Fruit fly (Drosophila melanogaster) whole organism, embryonic: ENCODE data around the gene pHCl-1.

Source experiments
- Ada2b ChIP-seq: fragments of 200-800 bp; sonication (Bioruptor generic); IDR thresholded peaks from 2 replicates; pipeline ENCODE4 v1.3.6; 2022; ENCODE audit warnings: missing biosample characterization, missing genetic modification characterization
- Adf1 ChIP-seq: fragments of 200-800 bp; sonication (Bioruptor generic); IDR thresholded peaks from 2 replicates; pipeline ENCODE4 v1.3.6; 2022; ENCODE audit warnings: missing biosample characterization, missing genetic modification characterization
- Antp ChIP-seq: fragments of 200-800 bp; sonication (Bioruptor generic); optimal IDR thresholded peaks from 3 replicates; lab custom pipeline; 2016; ENCODE audit warnings: missing biosample characterization, missing genetic modification characterization
- CG10267 ChIP-seq: fragments of 200-800 bp; sonication (Bioruptor generic); optimal IDR thresholded peaks from 2 replicates; lab custom pipeline; 2018; ENCODE audit warnings: missing biosample characterization, mild to moderate bottlenecking, missing genetic modification characterization, moderate library complexity
- CG12769 ChIP-seq: fragments of 200-800 bp; sonication (Bioruptor generic); optimal IDR thresholded peaks from 2 replicates; lab custom pipeline; 2019; ENCODE audit warnings: missing biosample characterization, mild to moderate bottlenecking, missing genetic modification characterization, moderate library complexity
- CG13296 ChIP-seq: fragments of 200-800 bp; sonication (Bioruptor generic); optimal IDR thresholded peaks from 3 replicates; lab custom pipeline; 2018; ENCODE audit warnings: missing biosample characterization, mild to moderate bottlenecking, missing genetic modification characterization
- CG14050 ChIP-seq: fragments of 200-800 bp; sonication (Bioruptor generic); IDR thresholded peaks from 3 replicates; pipeline ENCODE4 v1.3.6; 2022; ENCODE audit warnings: missing biosample characterization, missing genetic modification characterization
- CG17829 ChIP-seq: fragments of 200-800 bp; optimal IDR thresholded peaks from 2 replicates; lab custom pipeline; 2019; ENCODE audit warnings: missing biosample characterization, mild to moderate bottlenecking, missing genetic modification characterization, moderate library complexity
- CG18011 ChIP-seq: fragments of 200-800 bp; sonication (Bioruptor generic); optimal IDR thresholded peaks from 2 replicates; lab custom pipeline; 2017; ENCODE audit warnings: missing biosample characterization, missing genetic modification characterization, mild to moderate bottlenecking, moderate library complexity, missing genotype
- CG2120 ChIP-seq: fragments of 200-800 bp; sonication (Bioruptor generic); optimal IDR thresholded peaks from 3 replicates; lab custom pipeline; 2016; ENCODE audit warnings: missing biosample characterization, missing genetic modification characterization
- CG2678 ChIP-seq: fragments of 200-800 bp; sonication (Bioruptor generic); optimal IDR thresholded peaks from 3 replicates; lab custom pipeline; 2019; ENCODE audit warnings: missing biosample characterization, mild to moderate bottlenecking, missing genetic modification characterization, moderate library complexity
- CG2712 ChIP-seq: fragments of 200-800 bp; optimal IDR thresholded peaks from 3 replicates; lab custom pipeline; 2019; ENCODE audit warnings: missing biosample characterization, mild to moderate bottlenecking, missing genetic modification characterization, moderate library complexity
- CG30431 ChIP-seq: fragments of 200-800 bp; sonication (Bioruptor generic); optimal IDR thresholded peaks from 2 replicates; lab custom pipeline; 2017; ENCODE audit warnings: missing biosample characterization, missing genetic modification characterization
- CG34376 ChIP-seq: fragments of 200-800 bp; sonication (Bioruptor generic); optimal IDR thresholded peaks from 2 replicates; lab custom pipeline; 2018; ENCODE audit warnings: missing biosample characterization, mild to moderate bottlenecking, missing genetic modification characterization
- CG6654 ChIP-seq: fragments of 200-800 bp; sonication (Bioruptor generic); optimal IDR thresholded peaks from 2 replicates; lab custom pipeline; 2017; ENCODE audit warnings: missing biosample characterization, mild to moderate bottlenecking, missing genetic modification characterization
- CG6689 ChIP-seq: fragments of 200-800 bp; sonication (Bioruptor generic); IDR thresholded peaks from 2 replicates; pipeline ENCODE4 v1.3.6; 2022; ENCODE audit warnings: missing biosample characterization, missing genetic modification characterization
- CG6765 ChIP-seq: fragments of 200-800 bp; sonication (Bioruptor generic); optimal IDR thresholded peaks from 3 replicates; lab custom pipeline; 2017; ENCODE audit warnings: missing biosample characterization, mild to moderate bottlenecking, missing genetic modification characterization
- CG7372 ChIP-seq: fragments of 200-800 bp; sonication (Bioruptor generic); IDR thresholded peaks from 2 replicates; pipeline ENCODE4 v1.3.6; 2022; ENCODE audit warnings: missing biosample characterization, missing genetic modification characterization
- CG8388 ChIP-seq: fragments of 200-800 bp; sonication (Bioruptor generic); optimal IDR thresholded peaks from 2 replicates; lab custom pipeline; 2019; ENCODE audit warnings: missing biosample characterization, mild to moderate bottlenecking, missing genetic modification characterization, moderate library complexity
- CG8924 ChIP-seq: fragments of 200-800 bp; optimal IDR thresholded peaks from 3 replicates; lab custom pipeline; 2019; ENCODE audit warnings: missing biosample characterization, mild to moderate bottlenecking, missing genetic modification characterization, moderate library complexity
- CG9817 ChIP-seq: fragments of 200-800 bp; sonication (Bioruptor generic); optimal IDR thresholded peaks from 2 replicates; lab custom pipeline; 2018; ENCODE audit warnings: missing biosample characterization, mild to moderate bottlenecking, missing genetic modification characterization, moderate library complexity
- CG9932 ChIP-seq: fragments of 200-800 bp; sonication (Bioruptor generic); IDR thresholded peaks from 2 replicates; pipeline ENCODE4 v1.3.6; 2022; ENCODE audit warnings: missing biosample characterization, missing genetic modification characterization
- D ChIP-seq, 2 experiments: fragments of 200-800 bp in 1 of 2; fragments of >200 bp in 1 of 2; sonication (Bioruptor generic) in 1 of 2; optimal IDR thresholded peaks; 2 replicates in 1 of 2; 3 replicates in 1 of 2; lab custom pipeline; 2017; ENCODE audit warnings: mild to moderate bottlenecking in 1 of 2, missing biosample characterization in 1 of 2, missing genetic modification characterization in 1 of 2, missing genetic modification reagents in 1 of 2
- Dad ChIP-seq: fragments of 200-800 bp; sonication (Bioruptor generic); optimal IDR thresholded peaks from 3 replicates; lab custom pipeline; 2016; ENCODE audit warnings: missing biosample characterization, missing genetic modification characterization
- Dek ChIP-seq: fragments of 200-800 bp; sonication (Bioruptor generic); optimal IDR thresholded peaks from 3 replicates; lab custom pipeline; 2019; ENCODE audit warnings: missing biosample characterization, mild to moderate bottlenecking, missing genetic modification characterization, moderate library complexity
- HHEX ChIP-seq: fragments of 200-800 bp; sonication (Bioruptor generic); optimal IDR thresholded peaks from 3 replicates; lab custom pipeline; 2017; ENCODE audit warnings: missing biosample characterization, mild to moderate bottlenecking, missing genetic modification characterization, missing genetic modification reagents
- HLH3B ChIP-seq: fragments of 200-800 bp; sonication (Bioruptor generic); IDR thresholded peaks from 2 replicates; pipeline ENCODE4 v1.3.6; 2022; ENCODE audit warnings: missing biosample characterization, missing genetic modification characterization
- HLHmδ ChIP-seq: fragments of 200-800 bp; sonication (Bioruptor generic); optimal IDR thresholded peaks from 2 replicates; lab custom pipeline; 2018; ENCODE audit warnings: missing biosample characterization, mild to moderate bottlenecking, missing genetic modification characterization, moderate library complexity
- Hmr ChIP-seq: fragments of 200-800 bp; sonication (Bioruptor generic); optimal IDR thresholded peaks from 3 replicates; lab custom pipeline; 2017; ENCODE audit warnings: mild to moderate bottlenecking, missing biosample characterization, missing genetic modification reagents, missing genetic modification characterization
- Opbp ChIP-seq: fragments of 200-800 bp; sonication (Bioruptor generic); IDR thresholded peaks from 3 replicates; pipeline ENCODE4 v1.3.6; 2022; ENCODE audit warnings: missing biosample characterization, missing genetic modification characterization; ENCODE audit not compliant: partially characterized antibody
- bab2 ChIP-seq: fragments of 200-800 bp; sonication (Bioruptor generic); optimal IDR thresholded peaks from 2 replicates; lab custom pipeline; 2016; ENCODE audit warnings: missing biosample characterization, missing genetic modification characterization
- cg ChIP-seq: fragments of 200-800 bp; sonication (Bioruptor generic); optimal IDR thresholded peaks from 3 replicates; lab custom pipeline; 2019; ENCODE audit warnings: missing biosample characterization, mild to moderate bottlenecking, missing genetic modification characterization, moderate library complexity
- en ChIP-seq: fragments of 200-800 bp; sonication (Bioruptor generic); optimal IDR thresholded peaks from 2 replicates; lab custom pipeline; 2016; ENCODE audit warnings: missing biosample characterization, missing genetic modification characterization
- exex ChIP-seq: fragments of 200-800 bp; sonication (Bioruptor generic); optimal IDR thresholded peaks from 4 replicates; lab custom pipeline; 2018; ENCODE audit warnings: missing biosample characterization, mild to moderate bottlenecking, missing genetic modification characterization, moderate library complexity
- gsb-n ChIP-seq: fragments of 200-800 bp; sonication (Bioruptor generic); optimal IDR thresholded peaks from 3 replicates; lab custom pipeline; 2018; ENCODE audit warnings: missing biosample characterization, mild to moderate bottlenecking, missing genetic modification characterization
- her ChIP-seq: fragments of 200-800 bp; sonication (Bioruptor generic); optimal IDR thresholded peaks from 2 replicates; lab custom pipeline; 2016; ENCODE audit warnings: missing biosample characterization, missing genetic modification characterization
- lab ChIP-seq: fragments of 200-800 bp; sonication (Bioruptor generic); optimal IDR thresholded peaks from 3 replicates; lab custom pipeline; 2017; ENCODE audit warnings: missing biosample characterization, missing genetic modification characterization, mild to moderate bottlenecking, moderate library complexity, missing genetic modification reagents
- lbe ChIP-seq: fragments of 200-800 bp; sonication (Bioruptor generic); optimal IDR thresholded peaks from 2 replicates; lab custom pipeline; 2016; ENCODE audit warnings: missing biosample characterization, mild to moderate bottlenecking, missing genetic modification characterization
- nau ChIP-seq: fragments of 200-800 bp; sonication (Bioruptor generic); optimal IDR thresholded peaks from 3 replicates; lab custom pipeline; 2017; ENCODE audit warnings: missing biosample characterization, mild to moderate bottlenecking, missing genetic modification characterization, missing genetic modification reagents
- onecut ChIP-seq: fragments of 200-800 bp; sonication (Bioruptor generic); IDR thresholded peaks from 2 replicates; pipeline ENCODE4 v1.3.6; 2022; ENCODE audit warnings: missing biosample characterization, missing genetic modification characterization
- prd ChIP-seq, 3 experiments: fragments of >200 bp in 2 of 3; fragments of 200-800 bp in 1 of 3; sonication (Bioruptor generic) in 1 of 3; optimal IDR thresholded peaks in 2 of 3; IDR thresholded peaks in 1 of 3; 2 replicates in 2 of 3; 3 replicates in 1 of 3; pipeline versions ENCODE4 v1.3.6 to Lab custom; 2017 to 2022; ENCODE audit warnings: missing biosample characterization in 1 of 3, missing genetic modification characterization in 1 of 3
- ranshi ChIP-seq: fragments of 200-800 bp; sonication (Bioruptor generic); IDR thresholded peaks from 2 replicates; pipeline ENCODE4 v1.3.6; 2022; ENCODE audit warnings: missing biosample characterization, missing genetic modification characterization
- sim ChIP-seq: fragments of 200-800 bp; sonication (Bioruptor generic); IDR thresholded peaks from 2 replicates; pipeline ENCODE4 v1.3.6; 2022; ENCODE audit warnings: missing biosample characterization, missing genetic modification characterization
- so ChIP-seq: fragments of 200-800 bp; sonication (Bioruptor generic); IDR thresholded peaks from 3 replicates; pipeline ENCODE4 v1.3.6; 2022; ENCODE audit warnings: missing biosample characterization, missing genetic modification characterization
- sug ChIP-seq: fragments of 200-800 bp; optimal IDR thresholded peaks from 2 replicates; lab custom pipeline; 2019; ENCODE audit warnings: missing biosample characterization, mild to moderate bottlenecking, missing genetic modification characterization, moderate library complexity
- vnd ChIP-seq: fragments of 200-800 bp; sonication (Bioruptor generic); IDR thresholded peaks from 3 replicates; pipeline ENCODE4 v1.3.6; 2022; ENCODE audit warnings: missing biosample characterization, missing genetic modification characterization; ENCODE audit not compliant: partially characterized antibody
- z ChIP-seq: fragments of 200-800 bp; sonication (Bioruptor generic); IDR thresholded peaks from 3 replicates; pipeline ENCODE4 v1.3.6; 2022; ENCODE audit warnings: missing biosample characterization, missing genetic modification characterization

The pHCl-1 gene

dm6 chr3L:15825493-15826209, 73.2 kb downstream of the pHCl-1 start (continued):
- TF ChIP-seq exex (tag; lab: Kevin White, UChicago) (peak; percentile 58), CG13296 (GFP tag; lab: Kevin White, UChicago) (peak; percentile 60), so (peak; percentile 48; the same call in 1 of the 3 replicates), CG18011 (GFP tag; lab: Kevin White, UChicago) (peak; percentile 30), CG6765 (peak; percentile 50), CG6654 (GFP tag; lab: Kevin White, UChicago) (no peak), CG6689 (GFP tag; lab: Robert Waterston, UW) (peak; percentile 9; the same call in 1 of the 2 replicates), prd (optimal IDR thresholded peaks at IDR 0.05; lab: Kevin White, UChicago) (no peak), prd (GFP tag; IDR thresholded peaks at IDR 0.05; lab: Robert Waterston, UW) (peak; percentile 42; the same call in 1 of the 3 replicates), Dad (GFP tag; lab: Kevin White, UChicago) (peak; percentile 15), CG8388 (GFP tag; lab: Kevin White, UChicago) (peak; percentile 0), HLHmδ (GFP tag; lab: Kevin White, UChicago) (no peak), CG14050 (GFP tag; lab: Robert Waterston, UW) (no peak), Dek (tag; lab: Kevin White, UChicago) (peak; percentile 29), CG2712 (tag; lab: Kevin White, UChicago) (peak; percentile 20), CG2120 (GFP tag; lab: Kevin White, UChicago) (peak; percentile 29), her (GFP tag; lab: Kevin White, UChicago) (no peak), Antp (GFP tag; lab: Kevin White, UChicago) (no peak), CG9817 (tag; lab: Kevin White, UChicago) (no peak), CG9932 (no peak), CG7372 (GFP tag; lab: Robert Waterston, UW) (no peak), cg (peak; percentile 99), Opbp (no peak), sug (tag; lab: Kevin White, UChicago) (peak; percentile 35), CG12769 (tag; lab: Kevin White, UChicago) (peak; percentile 26), gsb-n (tag; lab: Kevin White, UChicago) (peak; percentile 53), Ada2b (GFP tag; lab: Robert Waterston, UW) (no peak), sim (GFP tag; lab: Robert Waterston, UW) (peak; percentile 57; the same call in 1 of the 2 replicates), en (GFP tag; lab: Kevin White, UChicago) (no peak), CG34376 (GFP tag; lab: Kevin White, UChicago) (peak; percentile 25), z (GFP tag; lab: Robert Waterston, UW) (peak; percentile 83; the same call in 2 of the 3 replicates), lbe (GFP tag; lab: Kevin White, UChicago) (peak; percentile 73), onecut (GFP tag; lab: Robert Waterston, UW) (peak; percentile 32; the same call in 1 of the 2 replicates), lab (peak; percentile 62), HHEX (peak; percentile 25), CG17829 (tag; lab: Kevin White, UChicago) (peak; percentile 26), HLH3B (peak; percentile 20; the same call in 1 of the 2 replicates), CG10267 (tag; lab: Kevin White, UChicago) (peak; percentile 11), bab2 (GFP tag; lab: Kevin White, UChicago) (no peak), Hmr (GFP tag; lab: Kevin White, UChicago) (peak; percentile 46), CG8924 (tag; lab: Kevin White, UChicago) (peak; percentile 1), D (optimal IDR thresholded peaks at IDR 0.05; lab: Kevin White, UChicago) (no peak), D (GFP tag; optimal IDR thresholded peaks at IDR 0.05; lab: Kevin White, UChicago) (no peak), nau (peak; percentile 14), ranshi (no peak), CG2678 (peak; percentile 42), Adf1 (GFP tag; lab: Robert Waterston, UW) (peak; percentile 98), CG30431 (GFP tag; lab: Kevin White, UChicago) (no peak), vnd (GFP tag; lab: Robert Waterston, UW) (no peak)
